Fruit fly (Drosophila melanogaster): ENCODE measurements around the gene Top3alpha.

Top3alpha gene

DNA sequence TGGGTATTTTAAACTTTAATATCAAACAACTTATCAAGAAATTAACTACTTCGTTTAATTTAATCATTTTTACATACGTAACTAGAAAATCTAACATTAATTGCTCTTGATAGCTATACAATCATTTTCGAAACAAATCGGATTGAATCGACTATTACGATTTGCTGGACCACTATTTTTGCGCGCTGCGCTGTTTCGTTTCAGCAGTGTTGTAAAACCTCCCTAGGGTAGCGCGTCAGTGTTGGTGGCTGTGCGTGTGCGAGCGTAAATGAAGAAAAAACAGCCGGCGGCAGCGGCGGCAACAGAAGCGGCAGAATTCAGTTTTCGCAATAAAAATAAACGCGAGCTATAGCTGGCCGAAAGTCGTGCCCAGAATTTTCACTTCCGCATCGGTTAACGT is 35.3 kb downstream of the Top3alpha start, which contains the start of gene CG33116:
CG33116 (plus strand) TSS at position 233 of the 400 bp plus-strand sequence.
- peak; percentile 35 for TF ChIP-seq Clk (GFP tag; optimal IDR thresholded peaks at IDR 0.05)
- peak; percentile 88 for TF ChIP-seq CG12768 (GFP tag; optimal IDR thresholded peaks at IDR 0.05)
- peak; percentile 78 for TF ChIP-seq CG7045 (GFP tag; optimal IDR thresholded peaks at IDR 0.05)
- peak; percentile 85 for TF ChIP-seq Mnt (GFP tag; optimal IDR thresholded peaks at IDR 0.05)
- peak; percentile 88 for TF ChIP-seq CG33017 (tag; optimal IDR thresholded peaks at IDR 0.05)
- peak; percentile 72 for TF ChIP-seq ovo (GFP tag; optimal IDR thresholded peaks at IDR 0.05)
- no peak for TF ChIP-seq kay (GFP tag; ENCODE audit: borderline replicate concordance)
- TF ChIP-seq CG14711 (tag; optimal IDR thresholded peaks at IDR 0.05) = peak; percentile 81
- peak; percentile 79 for TF ChIP-seq Hr96 (GFP tag; optimal IDR thresholded peaks at IDR 0.05)
- TF ChIP-seq CG11617 (GFP tag; optimal IDR thresholded peaks at IDR 0.05) = peak; percentile 68
- peak; percentile 30 for TF ChIP-seq cic (GFP tag; optimal IDR thresholded peaks at IDR 0.05)
- TF ChIP-seq cnc (optimal IDR thresholded peaks at IDR 0.05) = no peak
- peak; percentile 67 for TF ChIP-seq CG5204 (GFP tag; optimal IDR thresholded peaks at IDR 0.05)
- peak; percentile 78 for TF ChIP-seq bab1 (GFP tag; optimal IDR thresholded peaks at IDR 0.05)
- peak; percentile 75 for TF ChIP-seq toe (GFP tag; optimal IDR thresholded peaks at IDR 0.05)
- peak; percentile 89 for TF ChIP-seq Crg-1 (GFP tag; optimal IDR thresholded peaks at IDR 0.05)
- TF ChIP-seq tj (GFP tag; optimal IDR thresholded peaks at IDR 0.05) = peak; percentile 36
- peak; percentile 88 for TF ChIP-seq CG7101 (tag; optimal IDR thresholded peaks at IDR 0.05)
- TF ChIP-seq CG1620 (GFP tag; optimal IDR thresholded peaks at IDR 0.05) = peak; percentile 71
- peak; percentile 75 for TF ChIP-seq pad (GFP tag; optimal IDR thresholded peaks at IDR 0.05)

DNA sequence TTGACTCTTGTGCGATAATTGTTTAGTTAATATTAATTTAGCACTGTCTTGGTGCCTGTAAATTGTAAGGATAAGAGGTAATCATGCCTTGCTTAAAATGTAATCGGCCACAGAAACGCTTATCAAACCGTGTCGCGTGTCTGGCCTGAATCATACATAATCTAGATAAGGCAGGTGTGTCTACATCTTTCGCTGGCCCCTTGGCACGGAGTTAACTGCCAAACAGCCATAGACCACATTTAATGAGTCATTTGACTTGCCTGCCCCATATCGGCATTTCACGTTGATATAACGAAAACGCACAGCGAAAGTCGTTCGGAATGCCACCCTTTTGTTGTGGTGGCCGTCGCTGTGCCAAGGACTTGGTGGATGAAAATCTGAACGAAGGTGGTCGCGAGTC is 37.3 kb downstream of the Top3alpha start, which contains the start of gene CG31697:
CG31697 (plus strand) TSS at position 215 of the 400 bp plus-strand sequence.
- TF ChIP-seq Mnt (GFP tag; optimal IDR thresholded peaks at IDR 0.05) = no peak
- TF ChIP-seq CG5204 (GFP tag; optimal IDR thresholded peaks at IDR 0.05) = no peak
- TF ChIP-seq cic (GFP tag; optimal IDR thresholded peaks at IDR 0.05) = no peak
- no peak for TF ChIP-seq Crg-1 (GFP tag; optimal IDR thresholded peaks at IDR 0.05)
- TF ChIP-seq tj (GFP tag; optimal IDR thresholded peaks at IDR 0.05) = no peak
- TF ChIP-seq kay (GFP tag; ENCODE audit: borderline replicate concordance) = no peak
- TF ChIP-seq CG33017 (tag; optimal IDR thresholded peaks at IDR 0.05) = no peak

DNA sequence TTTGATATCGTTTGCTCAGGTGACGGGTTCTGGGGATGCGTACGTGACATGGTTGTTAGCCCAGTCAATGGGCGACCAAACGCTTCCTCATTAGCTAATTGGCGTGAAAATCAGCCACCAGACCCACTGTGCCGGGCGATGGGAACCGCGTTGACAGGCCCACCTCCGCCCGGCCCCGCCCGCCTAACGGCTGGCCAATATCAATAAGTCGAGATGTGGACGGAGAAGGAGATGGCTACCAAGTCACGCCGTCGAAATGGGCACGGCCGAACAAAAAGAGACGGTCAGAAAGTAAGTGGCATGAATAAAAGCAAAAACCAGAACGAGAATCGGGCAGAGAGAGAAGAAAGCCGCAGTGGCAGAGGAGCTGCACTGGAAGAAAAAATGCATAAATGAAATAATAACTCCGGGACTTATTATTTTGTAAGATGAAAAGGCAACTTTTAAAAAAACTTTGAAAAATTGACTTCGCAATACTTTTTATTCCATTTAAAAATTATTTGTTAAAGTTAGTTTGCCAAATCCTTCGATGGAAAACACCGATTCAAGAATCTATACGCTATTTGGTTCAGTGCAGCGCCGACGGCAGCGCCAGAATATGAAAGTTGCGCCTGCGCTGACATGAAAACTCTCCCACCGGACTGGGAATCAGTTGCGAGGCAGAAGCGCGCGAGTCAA is 40.0 kb downstream of the Top3alpha start, which contains the start of gene CG13082:
CG13082 (plus strand) TSS at position 647 of the 678 bp plus-strand sequence.
- TF ChIP-seq CG1620 (GFP tag; optimal IDR thresholded peaks at IDR 0.05) (no peak), CG7101 (tag; optimal IDR thresholded peaks at IDR 0.05) (no peak), CG33017 (tag; optimal IDR thresholded peaks at IDR 0.05) (no peak), CG11617 (GFP tag; optimal IDR thresholded peaks at IDR 0.05) (no peak), ovo (GFP tag; optimal IDR thresholded peaks at IDR 0.05) (no peak), Mnt (GFP tag; optimal IDR thresholded peaks at IDR 0.05) (no peak), toe (GFP tag; optimal IDR thresholded peaks at IDR 0.05) (no peak)

DNA sequence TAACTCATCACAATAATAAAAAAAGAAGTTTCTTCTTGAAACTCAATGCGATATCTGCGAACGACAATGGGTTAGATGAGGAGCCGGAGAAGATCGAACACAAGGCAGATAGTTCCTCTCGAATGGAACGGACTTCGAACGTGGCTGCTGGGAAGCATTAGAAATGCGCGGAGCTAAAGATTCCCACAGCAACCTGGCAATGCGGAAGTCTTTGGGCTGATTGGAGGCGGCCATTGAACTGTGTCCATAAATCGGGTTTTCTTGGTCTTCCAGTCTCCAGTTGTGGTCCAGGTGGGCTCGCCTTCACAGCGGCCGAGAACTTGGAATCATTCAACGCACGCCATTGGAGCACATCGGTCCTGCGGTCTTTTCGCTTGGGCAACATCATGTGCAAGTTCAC is 42.3 kb downstream of the Top3alpha start, which contains the start of gene CG13081:
CG13081 (plus strand) TSS at position 301 of the 400 bp plus-strand sequence.
- TF ChIP-seq CG1620 (GFP tag; optimal IDR thresholded peaks at IDR 0.05) = no peak
- no peak for TF ChIP-seq CG14711 (tag; optimal IDR thresholded peaks at IDR 0.05)
- no peak for TF ChIP-seq cnc (optimal IDR thresholded peaks at IDR 0.05)
- TF ChIP-seq tj (GFP tag; optimal IDR thresholded peaks at IDR 0.05) = no peak
- no peak for TF ChIP-seq ovo (GFP tag; optimal IDR thresholded peaks at IDR 0.05)
- TF ChIP-seq kay (GFP tag; ENCODE audit: borderline replicate concordance) = no peak
- TF ChIP-seq bab1 (GFP tag; optimal IDR thresholded peaks at IDR 0.05) = no peak
- TF ChIP-seq Crg-1 (GFP tag; optimal IDR thresholded peaks at IDR 0.05) = no peak
- no peak for TF ChIP-seq CG7101 (tag; optimal IDR thresholded peaks at IDR 0.05)
- no peak for TF ChIP-seq cic (GFP tag; optimal IDR thresholded peaks at IDR 0.05)
- no peak for TF ChIP-seq pad (GFP tag; optimal IDR thresholded peaks at IDR 0.05)
- no peak for TF ChIP-seq Hr96 (GFP tag; optimal IDR thresholded peaks at IDR 0.05)
- no peak for TF ChIP-seq CG33017 (tag; optimal IDR thresholded peaks at IDR 0.05)
- no peak for TF ChIP-seq CG7045 (GFP tag; optimal IDR thresholded peaks at IDR 0.05)

DNA sequence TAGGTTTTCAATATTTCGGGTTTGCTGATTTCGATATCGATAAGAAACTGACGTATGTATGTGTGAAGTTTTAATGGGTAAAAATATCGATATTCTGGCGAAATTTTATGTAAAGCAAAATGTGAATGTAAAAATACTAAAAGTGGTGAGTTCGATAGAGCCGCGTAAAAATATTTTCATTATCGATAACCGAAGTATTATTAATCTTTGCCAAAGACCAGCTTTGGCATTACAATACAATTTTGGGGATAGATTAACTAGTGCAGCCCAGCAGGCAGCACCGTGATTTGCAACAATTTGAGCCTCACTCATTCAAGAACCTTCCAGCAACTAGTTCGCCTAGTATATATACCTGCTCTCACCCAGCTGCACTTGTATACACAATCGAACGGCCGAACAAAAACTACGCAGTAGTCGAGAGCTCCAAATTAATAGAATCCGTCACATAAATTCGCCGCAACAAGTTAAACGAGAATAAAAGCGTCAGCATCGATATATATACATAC is 44.4 kb downstream of the Top3alpha start:
- TF ChIP-seq CG14711 (tag; optimal IDR thresholded peaks at IDR 0.05) (no peak), toe (GFP tag; optimal IDR thresholded peaks at IDR 0.05) (no peak), CG1620 (GFP tag; optimal IDR thresholded peaks at IDR 0.05) (peak; percentile 8), bab1 (GFP tag; optimal IDR thresholded peaks at IDR 0.05) (peak; percentile 60), Mnt (GFP tag; optimal IDR thresholded peaks at IDR 0.05) (peak; percentile 34), cnc (optimal IDR thresholded peaks at IDR 0.05) (peak; percentile 41 to 89), kay (GFP tag; ENCODE audit: borderline replicate concordance) (peak; percentile 95), CG7101 (tag; optimal IDR thresholded peaks at IDR 0.05) (peak; percentile 14), CG33017 (tag; optimal IDR thresholded peaks at IDR 0.05) (no peak), CG11617 (GFP tag; optimal IDR thresholded peaks at IDR 0.05) (peak; percentile 22), CG5204 (GFP tag; optimal IDR thresholded peaks at IDR 0.05) (no peak), Crg-1 (GFP tag; optimal IDR thresholded peaks at IDR 0.05) (no peak)

DNA sequence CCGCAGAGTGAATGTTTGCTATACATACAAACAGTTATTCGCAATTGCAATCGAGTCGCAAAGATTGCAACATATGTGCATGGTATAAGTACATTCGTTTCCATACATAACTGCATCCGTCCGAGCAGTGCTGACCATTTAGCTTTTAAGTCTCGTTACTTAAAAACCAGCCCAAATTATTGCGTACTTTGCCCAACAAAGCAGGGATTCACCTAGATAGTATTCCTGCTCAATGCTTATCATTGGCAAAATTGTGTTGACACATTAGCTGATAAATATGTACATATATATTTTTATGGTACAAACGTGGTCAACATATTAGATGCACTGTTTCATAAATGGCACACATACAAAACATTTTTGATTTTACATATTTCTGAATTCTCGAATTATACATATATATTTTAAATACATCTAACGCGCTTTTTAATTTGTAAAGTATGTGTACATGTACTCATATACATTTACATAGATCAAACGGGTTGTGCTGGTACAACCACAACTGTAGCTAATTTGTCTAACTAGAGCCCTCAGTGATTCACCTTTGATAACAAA is 45.1 kb downstream of the Top3alpha start:
- no peak for TF ChIP-seq Clk (GFP tag; optimal IDR thresholded peaks at IDR 0.05)
- TF ChIP-seq toe (GFP tag; optimal IDR thresholded peaks at IDR 0.05) = no peak
- TF ChIP-seq cnc (optimal IDR thresholded peaks at IDR 0.05) = no peak
- no peak for TF ChIP-seq CG14711 (tag; optimal IDR thresholded peaks at IDR 0.05)
- TF ChIP-seq pad (GFP tag; optimal IDR thresholded peaks at IDR 0.05) = no peak
- no peak for TF ChIP-seq bab1 (GFP tag; optimal IDR thresholded peaks at IDR 0.05)
- no peak for TF ChIP-seq Hr96 (GFP tag; optimal IDR thresholded peaks at IDR 0.05)
- no peak for TF ChIP-seq CG11617 (GFP tag; optimal IDR thresholded peaks at IDR 0.05)
- peak; percentile 48 for TF ChIP-seq kay (GFP tag; ENCODE audit: borderline replicate concordance)
- TF ChIP-seq CG33017 (tag; optimal IDR thresholded peaks at IDR 0.05) = peak; percentile 21
- TF ChIP-seq Crg-1 (GFP tag; optimal IDR thresholded peaks at IDR 0.05) = no peak
- no peak for TF ChIP-seq CG7045 (GFP tag; optimal IDR thresholded peaks at IDR 0.05)
- TF ChIP-seq ovo (GFP tag; optimal IDR thresholded peaks at IDR 0.05) = no peak
- TF ChIP-seq cic (GFP tag; optimal IDR thresholded peaks at IDR 0.05) = no peak
- TF ChIP-seq CG7101 (tag; optimal IDR thresholded peaks at IDR 0.05) = no peak

All from whole organism, adult.